Fruit fly (Drosophila melanogaster) whole organism, embryonic: Measurements from ENCODE around the gene tai.

ENCODE experiments used
- CG12155 ChIP-seq: fragments of 200-800 bp; sonication (Bioruptor generic); optimal IDR thresholded peaks from 3 replicates; lab custom pipeline; 2016; ENCODE audit warnings: missing biosample characterization, missing genetic modification characterization
- CG15601 ChIP-seq: fragments of 200-800 bp; sonication (Bioruptor generic); optimal IDR thresholded peaks from 3 replicates; lab custom pipeline; 2019; ENCODE audit warnings: missing biosample characterization, mild to moderate bottlenecking, missing genetic modification characterization, moderate library complexity
- CG1602 ChIP-seq: fragments of 200-800 bp; sonication (Bioruptor generic); optimal IDR thresholded peaks from 3 replicates; lab custom pipeline; 2016; ENCODE audit warnings: missing biosample characterization, missing genetic modification characterization
- CG18011 ChIP-seq: fragments of 200-800 bp; sonication (Bioruptor generic); optimal IDR thresholded peaks from 2 replicates; lab custom pipeline; 2017; ENCODE audit warnings: missing biosample characterization, missing genetic modification characterization, mild to moderate bottlenecking, moderate library complexity, missing genotype
- Dp ChIP-seq: fragments of 200-800 bp; sonication (Bioruptor generic); optimal IDR thresholded peaks from 2 replicates; lab custom pipeline; 2018; ENCODE audit warnings: missing biosample characterization, mild to moderate bottlenecking, missing genetic modification characterization, moderate library complexity
- Ets97D ChIP-seq: fragments of 200-800 bp; sonication (Bioruptor generic); optimal IDR thresholded peaks from 3 replicates; lab custom pipeline; 2016; ENCODE audit warnings: missing biosample characterization, missing genetic modification characterization
- Oli ChIP-seq: fragments of 200-800 bp; sonication (Bioruptor generic); optimal IDR thresholded peaks from 2 replicates; lab custom pipeline; 2018; ENCODE audit warnings: missing biosample characterization, mild to moderate bottlenecking, missing genetic modification characterization, moderate library complexity
- Sin3A ChIP-seq: fragments of >200 bp; optimal IDR thresholded peaks from 2 replicates; lab custom pipeline; 2018
- Six4 ChIP-seq: fragments of 200-800 bp; sonication (Bioruptor generic); optimal IDR thresholded peaks from 2 replicates; lab custom pipeline; 2016; ENCODE audit warnings: missing biosample characterization, missing genetic modification characterization
- cas ChIP-seq: fragments of 200-800 bp; sonication (Bioruptor generic); IDR thresholded peaks from 2 replicates; pipeline ENCODE4 v1.3.6; 2022; ENCODE audit warnings: missing biosample characterization, missing genetic modification characterization
- fd96Cb ChIP-seq: fragments of 200-800 bp; sonication (Bioruptor generic); optimal IDR thresholded peaks from 2 replicates; lab custom pipeline; 2018; ENCODE audit warnings: missing biosample characterization, mild to moderate bottlenecking, missing genetic modification characterization, moderate library complexity
- sisA ChIP-seq: fragments of 200-800 bp; sonication (Bioruptor generic); IDR thresholded peaks from 2 replicates; pipeline ENCODE4 v1.3.6; 2022; ENCODE audit warnings: missing biosample characterization, missing genetic modification characterization
- tgo ChIP-seq: fragments of 200-800 bp; sonication (Bioruptor generic); IDR thresholded peaks from 3 replicates; pipeline ENCODE4 v1.3.6; 2022; ENCODE audit warnings: missing biosample characterization, missing genetic modification characterization
- zfh2 ChIP-seq: fragments of 200-800 bp; sonication (Bioruptor generic); optimal IDR thresholded peaks from 2 replicates; lab custom pipeline; 2016; ENCODE audit warnings: missing biosample characterization, missing genetic modification characterization

dm6 chr2L:9223266-9223665 is 56.7 kb downstream of the tai start:
- no peak for TF ChIP-seq fd96Cb
- TF ChIP-seq Ets97D (GFP tag; lab: Kevin White, UChicago), result no peak
- TF ChIP-seq cas (GFP tag; lab: Robert Waterston, UW), result no peak
- TF ChIP-seq zfh2 (GFP tag; lab: Kevin White, UChicago), result no peak
- TF ChIP-seq Six4 (GFP tag; lab: Kevin White, UChicago), result no peak
- TF ChIP-seq Dp, result no peak
- no peak for TF ChIP-seq CG1602 (GFP tag; lab: Kevin White, UChicago)
- no peak for TF ChIP-seq sisA
- TF ChIP-seq CG15601 (tag; lab: Kevin White, UChicago), result no peak
- no peak for TF ChIP-seq CG18011
- TF ChIP-seq Sin3A (lab: Kevin White, UChicago), result no peak
- TF ChIP-seq Oli (tag; lab: Kevin White, UChicago), result no peak
- TF ChIP-seq CG12155 (GFP tag; lab: Kevin White, UChicago), result no peak
- TF ChIP-seq tgo, result no peak
